Fruit fly (Drosophila melanogaster) whole organism, embryonic: Measurements from ENCODE around the gene VhaAC39-1.

ENCODE experiments used
- Abd-B ChIP-seq: fragments of 200-800 bp; sonication (Bioruptor generic); optimal IDR thresholded peaks from 2 replicates; lab custom pipeline; 2018; ENCODE audit warnings: missing biosample characterization, mild to moderate bottlenecking, missing genetic modification characterization, moderate library complexity
- BEAF-32 ChIP-seq: fragments of 200-800 bp; sonication (Bioruptor generic); optimal IDR thresholded peaks from 3 replicates; lab custom pipeline; 2017; ENCODE audit warnings: missing biosample characterization, missing genetic modification characterization, mild to moderate bottlenecking, moderate library complexity, missing genetic modification reagents
- CG10274 ChIP-seq: fragments of 200-800 bp; sonication (Bioruptor generic); optimal IDR thresholded peaks from 3 replicates; lab custom pipeline; 2017; ENCODE audit warnings: missing biosample characterization, mild to moderate bottlenecking, missing genetic modification characterization
- CG11504 ChIP-seq: fragments of 200-800 bp; sonication (Bioruptor generic); optimal IDR thresholded peaks from 3 replicates; lab custom pipeline; 2019; ENCODE audit warnings: missing biosample characterization, mild to moderate bottlenecking, missing genetic modification characterization, moderate library complexity
- CG12659 ChIP-seq: fragments of 200-800 bp; sonication (Bioruptor generic); optimal IDR thresholded peaks from 3 replicates; lab custom pipeline; 2017; ENCODE audit warnings: mild to moderate bottlenecking, missing biosample characterization, missing genetic modification reagents, missing genetic modification characterization
- CG14667 ChIP-seq: fragments of 200-800 bp; sonication (Bioruptor generic); IDR thresholded peaks from 2 replicates; pipeline ENCODE4 v1.3.6; 2022; ENCODE audit warnings: missing biosample characterization, missing genetic modification characterization
- CG14860 ChIP-seq: fragments of 200-800 bp; sonication (Bioruptor generic); IDR thresholded peaks from 3 replicates; pipeline ENCODE4 v1.3.6; 2022; ENCODE audit warnings: missing biosample characterization, missing genetic modification characterization; ENCODE audit not compliant: partially characterized antibody
- CG15479 ChIP-seq: fragments of 200-800 bp; sonication (Bioruptor generic); optimal IDR thresholded peaks from 3 replicates; lab custom pipeline; 2019; ENCODE audit warnings: missing biosample characterization, mild to moderate bottlenecking, missing genetic modification characterization, moderate library complexity
- CG15696 ChIP-seq: fragments of 200-800 bp; sonication (Bioruptor generic); optimal IDR thresholded peaks from 2 replicates; lab custom pipeline; 2019; ENCODE audit warnings: missing biosample characterization, mild to moderate bottlenecking, missing genetic modification characterization, moderate library complexity
- CG1603 ChIP-seq: fragments of 200-800 bp; sonication (Bioruptor generic); optimal IDR thresholded peaks from 2 replicates; lab custom pipeline; 2019; ENCODE audit warnings: missing biosample characterization, mild to moderate bottlenecking, missing genetic modification characterization, moderate library complexity
- CG1792 ChIP-seq: fragments of 200-800 bp; sonication (Bioruptor generic); optimal IDR thresholded peaks from 2 replicates; lab custom pipeline; 2016; ENCODE audit warnings: missing biosample characterization, missing genetic modification characterization
- CG2712 ChIP-seq: fragments of 200-800 bp; optimal IDR thresholded peaks from 3 replicates; lab custom pipeline; 2019; ENCODE audit warnings: missing biosample characterization, mild to moderate bottlenecking, missing genetic modification characterization, moderate library complexity
- CG33557 ChIP-seq: fragments of 200-800 bp; sonication (Bioruptor generic); optimal IDR thresholded peaks from 2 replicates; lab custom pipeline; 2019; ENCODE audit warnings: missing biosample characterization, mild to moderate bottlenecking, missing genetic modification characterization, moderate library complexity
- CG34224 ChIP-seq: fragments of 200-800 bp; sonication (Bioruptor generic); IDR thresholded peaks from 3 replicates; pipeline ENCODE4 v1.3.6; 2022; ENCODE audit warnings: missing biosample characterization, missing genetic modification characterization; ENCODE audit not compliant: partially characterized antibody
- CG4282 ChIP-seq: fragments of 200-800 bp; sonication (Bioruptor generic); optimal IDR thresholded peaks from 2 replicates; lab custom pipeline; 2016; ENCODE audit warnings: missing biosample characterization, missing genetic modification characterization
- CG5180 ChIP-seq: fragments of 200-800 bp; sonication (Bioruptor generic); optimal IDR thresholded peaks from 3 replicates; lab custom pipeline; 2017; ENCODE audit warnings: missing biosample characterization, missing genetic modification characterization, mild to moderate bottlenecking, moderate library complexity, missing genetic modification reagents
- CG6813 ChIP-seq: fragments of 200-800 bp; sonication (Bioruptor generic); optimal IDR thresholded peaks from 2 replicates; lab custom pipeline; 2017; ENCODE audit warnings: missing biosample characterization, missing genetic modification characterization, mild to moderate bottlenecking, moderate library complexity, missing genetic modification reagents
- CG8089 ChIP-seq: fragments of 200-800 bp; sonication (Bioruptor generic); optimal IDR thresholded peaks from 3 replicates; lab custom pipeline; 2016; ENCODE audit warnings: missing biosample characterization, missing genetic modification characterization
- CG8478 ChIP-seq: fragments of >200 bp; optimal IDR thresholded peaks from 2 replicates; lab custom pipeline; 2018
- CG9727 ChIP-seq: fragments of 200-800 bp; sonication (Bioruptor generic); optimal IDR thresholded peaks from 3 replicates; lab custom pipeline; 2017; ENCODE audit warnings: missing biosample characterization, mild to moderate bottlenecking, missing genetic modification characterization
- CG9797 ChIP-seq: fragments of 200-800 bp; sonication (Bioruptor generic); optimal IDR thresholded peaks from 3 replicates; lab custom pipeline; 2018; ENCODE audit warnings: missing biosample characterization, mild to moderate bottlenecking, missing genetic modification characterization
- Drgx ChIP-seq: fragments of 200-800 bp; sonication (Bioruptor generic); IDR thresholded peaks from 2 replicates; pipeline ENCODE4 v1.3.6; 2022; ENCODE audit warnings: missing biosample characterization, missing genetic modification characterization
- E2f2 ChIP-seq: fragments of 200-800 bp; sonication (Bioruptor generic); IDR thresholded peaks from 2 replicates; pipeline ENCODE4 v1.3.6; 2022; ENCODE audit warnings: missing biosample characterization, missing genetic modification characterization
- HLH4C ChIP-seq: fragments of 200-800 bp; sonication (Bioruptor generic); IDR thresholded peaks from 3 replicates; pipeline ENCODE4 v1.3.6; 2022; ENCODE audit warnings: missing biosample characterization, missing genetic modification characterization; ENCODE audit not compliant: partially characterized antibody
- HLHmδ ChIP-seq: fragments of 200-800 bp; sonication (Bioruptor generic); optimal IDR thresholded peaks from 2 replicates; lab custom pipeline; 2018; ENCODE audit warnings: missing biosample characterization, mild to moderate bottlenecking, missing genetic modification characterization, moderate library complexity
- MESR4 ChIP-seq: fragments of 200-800 bp; sonication (Bioruptor generic); optimal IDR thresholded peaks from 2 replicates; lab custom pipeline; 2018; ENCODE audit warnings: missing biosample characterization, mild to moderate bottlenecking, missing genetic modification characterization, moderate library complexity
- MTF-1 ChIP-seq: fragments of 200-800 bp; sonication (Bioruptor generic); optimal IDR thresholded peaks from 2 replicates; lab custom pipeline; 2018; ENCODE audit warnings: missing biosample characterization, mild to moderate bottlenecking, missing genetic modification characterization, borderline replicate concordance
- Myb ChIP-seq: fragments of 200-800 bp; sonication (Bioruptor generic); optimal IDR thresholded peaks from 2 replicates; lab custom pipeline; 2016; ENCODE audit warnings: missing biosample characterization, missing genetic modification characterization
- ac ChIP-seq: fragments of 200-800 bp; sonication (Bioruptor generic); optimal IDR thresholded peaks from 3 replicates; lab custom pipeline; 2017; ENCODE audit warnings: missing biosample characterization, mild to moderate bottlenecking, missing genetic modification characterization
- bigmax ChIP-seq: fragments of 200-800 bp; sonication (Bioruptor generic); optimal IDR thresholded peaks from 2 replicates; lab custom pipeline; 2018; ENCODE audit warnings: missing biosample characterization, mild to moderate bottlenecking, missing genetic modification characterization
- crol ChIP-seq: fragments of 200-800 bp; sonication (Bioruptor generic); IDR thresholded peaks from 2 replicates; pipeline ENCODE4 v1.3.6; 2022; ENCODE audit warnings: missing biosample characterization, missing genetic modification characterization
- dmrt11E ChIP-seq: fragments of 200-800 bp; sonication (Bioruptor generic); optimal IDR thresholded peaks from 3 replicates; lab custom pipeline; 2018; ENCODE audit warnings: missing biosample characterization, mild to moderate bottlenecking, missing genetic modification characterization, moderate library complexity
- fd102C ChIP-seq: fragments of 200-800 bp; sonication (Bioruptor generic); optimal IDR thresholded peaks from 2 replicates; lab custom pipeline; 2018; ENCODE audit warnings: missing biosample characterization, mild to moderate bottlenecking, missing genetic modification characterization, moderate library complexity
- gcm ChIP-seq: fragments of 200-800 bp; sonication (Bioruptor generic); optimal IDR thresholded peaks from 2 replicates; lab custom pipeline; 2019; ENCODE audit warnings: missing biosample characterization, mild to moderate bottlenecking, missing genetic modification characterization, moderate library complexity
- gfzf ChIP-seq: fragments of 200-800 bp; sonication (Bioruptor generic); optimal IDR thresholded peaks from 2 replicates; lab custom pipeline; 2016; ENCODE audit warnings: missing biosample characterization, mild to moderate bottlenecking, missing genetic modification characterization, moderate library complexity
- lmd ChIP-seq: fragments of 200-800 bp; sonication (Bioruptor generic); IDR thresholded peaks from 2 replicates; pipeline ENCODE4 v1.3.6; 2022; ENCODE audit warnings: missing biosample characterization, missing genetic modification characterization
- lola ChIP-seq, 3 experiments: fragments of >200 bp in 2 of 3; fragments of 200-800 bp in 1 of 3; sonication (Bioruptor generic) in 1 of 3; optimal IDR thresholded peaks; 2 replicates each; lab custom pipeline; 2017 to 2019; ENCODE audit warnings: missing biosample characterization in 3 of 3, missing genetic modification characterization in 3 of 3, mild to moderate bottlenecking in 1 of 3, moderate library complexity in 1 of 3
- mam ChIP-seq: fragments of 200-800 bp; sonication (Bioruptor generic); optimal IDR thresholded peaks from 3 replicates; lab custom pipeline; 2016; ENCODE audit warnings: missing biosample characterization, missing genetic modification characterization
- onecut ChIP-seq: fragments of 200-800 bp; sonication (Bioruptor generic); IDR thresholded peaks from 2 replicates; pipeline ENCODE4 v1.3.6; 2022; ENCODE audit warnings: missing biosample characterization, missing genetic modification characterization
- pros ChIP-seq: fragments of 200-800 bp; sonication (Bioruptor generic); optimal IDR thresholded peaks from 3 replicates; lab custom pipeline; 2019; ENCODE audit warnings: missing biosample characterization, mild to moderate bottlenecking, missing genetic modification characterization, moderate library complexity
- sens-2 ChIP-seq: fragments of 200-800 bp; sonication (Bioruptor generic); IDR thresholded peaks from 2 replicates; pipeline ENCODE4 v1.3.6; 2022; ENCODE audit warnings: missing biosample characterization, missing genetic modification characterization
- tx ChIP-seq: fragments of 200-800 bp; sonication (Bioruptor generic); optimal IDR thresholded peaks from 2 replicates; lab custom pipeline; 2016; ENCODE audit warnings: missing biosample characterization, missing genetic modification characterization
- unc-4 ChIP-seq: fragments of 200-800 bp; sonication (Bioruptor generic); IDR thresholded peaks from 2 replicates; pipeline ENCODE4 v1.3.6; 2022; ENCODE audit warnings: missing biosample characterization, missing genetic modification characterization; ENCODE audit not compliant: partially characterized antibody
- wek ChIP-seq: fragments of 200-800 bp; sonication (Bioruptor generic); optimal IDR thresholded peaks from 3 replicates; lab custom pipeline; 2018; ENCODE audit warnings: missing biosample characterization, mild to moderate bottlenecking, missing genetic modification characterization, moderate library complexity
- zen ChIP-seq: fragments of 200-800 bp; sonication (Bioruptor generic); optimal IDR thresholded peaks from 3 replicates; lab custom pipeline; 2018; ENCODE audit warnings: missing biosample characterization, mild to moderate bottlenecking, missing genetic modification characterization, moderate library complexity
- zfh1 ChIP-seq: fragments of 200-800 bp; sonication (Bioruptor generic); IDR thresholded peaks from 3 replicates; pipeline ENCODE4 v1.3.6; 2022; ENCODE audit warnings: missing biosample characterization, missing genetic modification characterization

The VhaAC39-1 gene

dm6 chrX:3880645-3881316, at the start of gene VhaAC39-1 (continued):
- TF ChIP-seq CG10274 (GFP tag; lab: Kevin White, UChicago) (no peak), onecut (peak; percentile 89), Myb (GFP tag; lab: Kevin White, UChicago) (peak; percentile 53), MESR4 (GFP tag; lab: Kevin White, UChicago) (peak; percentile 92), BEAF-32 (GFP tag; lab: Kevin White, UChicago) (peak; percentile 20), CG11504 (tag; lab: Kevin White, UChicago) (no peak), bigmax (GFP tag; lab: Kevin White, UChicago) (no peak), pros (GFP tag; lab: Kevin White, UChicago) (no peak), CG4282 (GFP tag; lab: Kevin White, UChicago) (no peak), HLH4C (GFP tag; lab: Robert Waterston, UW) (0 out of 3 replicates have a peak, but pooled peaks have one; percentile 11), CG12659 (GFP tag; lab: Kevin White, UChicago) (peak; percentile 4), CG14667 (no peak), E2f2 (GFP tag; lab: Robert Waterston, UW) (peak; percentile 46), Abd-B (GFP tag; lab: Kevin White, UChicago) (no peak), CG8478 (peak; percentile 37), CG5180 (peak; percentile 8), tx (GFP tag; lab: Kevin White, UChicago) (no peak)

DNA sequence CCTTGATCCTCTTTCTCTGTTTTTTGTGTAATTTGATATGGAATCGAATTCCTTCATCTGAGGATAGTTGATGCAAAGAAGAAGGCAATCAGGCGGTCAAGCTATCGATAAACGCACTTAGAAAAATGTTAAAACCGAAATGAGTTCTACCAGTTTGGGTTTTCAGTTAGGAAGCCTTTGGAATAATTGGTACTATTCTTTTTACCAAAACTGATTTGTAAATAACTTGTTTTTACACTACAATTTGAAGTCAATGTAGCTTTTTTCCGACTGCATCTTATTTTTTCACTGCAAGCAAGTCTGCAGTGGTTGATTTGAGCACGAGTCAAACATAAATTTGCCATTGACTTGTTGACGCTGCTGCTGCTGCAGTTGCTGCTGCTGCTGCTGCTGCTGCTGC, 48.8 kb upstream of the VhaAC39-1 start:
- peak; percentile 45; the same call in 1 of the 2 replicates for TF ChIP-seq Drgx
- TF ChIP-seq zfh1: no peak

DNA sequence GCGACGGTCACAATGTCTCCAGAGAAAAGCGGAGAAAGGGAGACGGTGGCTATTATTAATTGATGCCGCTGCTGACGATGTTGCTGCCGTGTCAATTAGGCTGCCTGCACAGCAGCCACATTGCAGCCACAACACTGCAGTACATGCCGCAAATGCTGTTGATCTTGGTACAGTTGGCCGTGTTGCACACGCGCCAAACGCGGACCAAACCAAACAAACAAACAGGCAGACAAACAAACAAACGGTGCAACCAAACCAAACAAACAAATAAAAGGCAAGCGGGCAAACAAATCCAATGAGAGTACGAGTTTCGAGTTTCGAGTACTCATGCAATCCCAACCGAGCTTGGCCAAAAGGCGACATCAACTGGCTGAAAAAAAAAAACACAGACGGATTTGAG, 48.3 kb upstream of the VhaAC39-1 start:
- TF ChIP-seq CG9727 (peak; percentile 32), CG34224 (GFP tag; lab: Robert Waterston, UW) (no peak), CG8089 (GFP tag; lab: Kevin White, UChicago) (no peak), zen (peak; percentile 34), CG33557 (peak; percentile 13), lmd (GFP tag; lab: Robert Waterston, UW) (no peak), gfzf (GFP tag; lab: Kevin White, UChicago) (no peak), crol (no peak), CG9797 (GFP tag; lab: Kevin White, UChicago) (no peak), HLHmδ (GFP tag; lab: Kevin White, UChicago) (peak; percentile 63), mam (GFP tag; lab: Kevin White, UChicago) (no peak), fd102C (GFP tag; lab: Kevin White, UChicago) (peak; percentile 64), sens-2 (GFP tag; lab: Robert Waterston, UW) (no peak), MTF-1 (GFP tag; lab: Kevin White, UChicago) (peak; percentile 61), dmrt11E (tag; lab: Kevin White, UChicago) (peak; percentile 27), unc-4 (GFP tag; lab: Robert Waterston, UW) (no peak), CG14860 (GFP tag; lab: Robert Waterston, UW) (no peak), tx (GFP tag; lab: Kevin White, UChicago) (no peak), gcm (no peak), CG1792 (GFP tag; lab: Kevin White, UChicago) (no peak), CG2712 (tag; lab: Kevin White, UChicago) (peak; percentile 9), wek (GFP tag; lab: Kevin White, UChicago) (peak; percentile 36), ac (GFP tag; lab: Kevin White, UChicago) (peak; percentile 45), CG6813 (GFP tag; lab: Kevin White, UChicago) (peak; percentile 6), CG15479 (peak; percentile 7), CG15696 (tag; lab: Kevin White, UChicago) (peak; percentile 67), lola (GFP tag; optimal IDR thresholded peaks at IDR 0.05; lab: Kevin White, UChicago) (peak in 1 of 3 experiments; percentile 11), CG1603 (tag; lab: Kevin White, UChicago) (peak; percentile 15)
